Worm (Caenorhabditis elegans): ENCODE data around the gene K08H2.2.

ce11 chrX:13227778-13228177 is 7.0 kb downstream of the K08H2.2 start:
- TF ChIP-seq peb-1 (tag; optimal IDR thresholded peaks at IDR 0.05) (no peak), zag-1 (tag; optimal IDR thresholded peaks at IDR 0.05) (no peak), blmp-1 (tag; optimal IDR thresholded peaks at IDR 0.05; ENCODE audit: insufficient read depth) (no peak), ceh-16 (tag; optimal IDR thresholded peaks at IDR 0.05) (no peak), skn-1 (tag; optimal IDR thresholded peaks at IDR 0.05) (no peak)

All from whole organism, L2 larva.